Fruit fly (Drosophila melanogaster) whole organism, embryonic: ENCODE results near the gene CG2931.
A peak's percentile ranks its signal among the peaks of the same experiment; 100 is the strongest.

ENCODE experiments used
- Bgb ChIP-seq: fragments of 200-800 bp; sonication (Bioruptor generic); IDR thresholded peaks from 2 replicates; pipeline ENCODE4 v1.3.6; 2022; ENCODE audit warnings: missing biosample characterization, missing genetic modification characterization; ENCODE audit not compliant: partially characterized antibody
- CG12104 ChIP-seq: fragments of 200-800 bp; sonication (Bioruptor generic); optimal IDR thresholded peaks from 3 replicates; lab custom pipeline; 2016; ENCODE audit warnings: missing biosample characterization, missing genetic modification characterization
- CG12219 ChIP-seq: fragments of 200-800 bp; sonication (Bioruptor generic); optimal IDR thresholded peaks from 3 replicates; lab custom pipeline; 2018; ENCODE audit warnings: missing biosample characterization, mild to moderate bottlenecking, missing genetic modification characterization
- CG12236 ChIP-seq: fragments of 200-800 bp; sonication (Bioruptor generic); optimal IDR thresholded peaks from 2 replicates; lab custom pipeline; 2016; ENCODE audit warnings: missing biosample characterization, missing genetic modification characterization
- CG12299 ChIP-seq: fragments of 200-800 bp; sonication (Bioruptor generic); optimal IDR thresholded peaks from 2 replicates; lab custom pipeline; 2018; ENCODE audit warnings: missing biosample characterization, mild to moderate bottlenecking, missing genetic modification characterization
- CG12391 ChIP-seq: fragments of 200-800 bp; sonication (Bioruptor generic); optimal IDR thresholded peaks from 3 replicates; lab custom pipeline; 2018; ENCODE audit warnings: missing biosample characterization, mild to moderate bottlenecking, missing genetic modification characterization, moderate library complexity
- CG12659 ChIP-seq: fragments of 200-800 bp; sonication (Bioruptor generic); optimal IDR thresholded peaks from 3 replicates; lab custom pipeline; 2017; ENCODE audit warnings: mild to moderate bottlenecking, missing biosample characterization, missing genetic modification reagents, missing genetic modification characterization
- CG13287 ChIP-seq: fragments of 200-800 bp; sonication (Bioruptor generic); IDR thresholded peaks from 2 replicates; pipeline ENCODE4 v1.3.6; 2022; ENCODE audit warnings: missing biosample characterization, missing genetic modification characterization; ENCODE audit not compliant: partially characterized antibody
- CG14710 ChIP-seq: fragments of 200-800 bp; sonication (Bioruptor generic); optimal IDR thresholded peaks from 3 replicates; lab custom pipeline; 2019; ENCODE audit warnings: missing biosample characterization, mild to moderate bottlenecking, missing genetic modification characterization, moderate library complexity
- CG15073 ChIP-seq: fragments of 200-800 bp; sonication (Bioruptor generic); optimal IDR thresholded peaks from 2 replicates; lab custom pipeline; 2016; ENCODE audit warnings: missing biosample characterization, missing genetic modification characterization
- CG15479 ChIP-seq: fragments of 200-800 bp; sonication (Bioruptor generic); optimal IDR thresholded peaks from 3 replicates; lab custom pipeline; 2019; ENCODE audit warnings: missing biosample characterization, mild to moderate bottlenecking, missing genetic modification characterization, moderate library complexity
- CG2116 ChIP-seq: fragments of 200-800 bp; sonication (Bioruptor generic); optimal IDR thresholded peaks from 3 replicates; lab custom pipeline; 2018; ENCODE audit warnings: missing biosample characterization, mild to moderate bottlenecking, missing genetic modification characterization
- CG2712 ChIP-seq: fragments of 200-800 bp; optimal IDR thresholded peaks from 3 replicates; lab custom pipeline; 2019; ENCODE audit warnings: missing biosample characterization, mild to moderate bottlenecking, missing genetic modification characterization, moderate library complexity
- CG3281 ChIP-seq: fragments of 200-800 bp; sonication (Bioruptor generic); optimal IDR thresholded peaks from 3 replicates; lab custom pipeline; 2017; ENCODE audit warnings: missing biosample characterization, mild to moderate bottlenecking, missing genetic modification characterization
- CG34224 ChIP-seq: fragments of 200-800 bp; sonication (Bioruptor generic); IDR thresholded peaks from 3 replicates; pipeline ENCODE4 v1.3.6; 2022; ENCODE audit warnings: missing biosample characterization, missing genetic modification characterization; ENCODE audit not compliant: partially characterized antibody
- CG34376 ChIP-seq: fragments of 200-800 bp; sonication (Bioruptor generic); optimal IDR thresholded peaks from 2 replicates; lab custom pipeline; 2018; ENCODE audit warnings: missing biosample characterization, mild to moderate bottlenecking, missing genetic modification characterization
- CG5245 ChIP-seq: fragments of 200-800 bp; sonication (Bioruptor generic); optimal IDR thresholded peaks from 3 replicates; lab custom pipeline; 2016; ENCODE audit warnings: missing biosample characterization, missing genetic modification characterization
- CG9797 ChIP-seq: fragments of 200-800 bp; sonication (Bioruptor generic); optimal IDR thresholded peaks from 3 replicates; lab custom pipeline; 2018; ENCODE audit warnings: missing biosample characterization, mild to moderate bottlenecking, missing genetic modification characterization
- CG9932 ChIP-seq: fragments of 200-800 bp; sonication (Bioruptor generic); IDR thresholded peaks from 2 replicates; pipeline ENCODE4 v1.3.6; 2022; ENCODE audit warnings: missing biosample characterization, missing genetic modification characterization
- CoRest ChIP-seq: fragments of 200-800 bp; sonication (Bioruptor generic); optimal IDR thresholded peaks from 3 replicates; lab custom pipeline; 2018; ENCODE audit warnings: missing biosample characterization, mild to moderate bottlenecking, missing genetic modification characterization, moderate library complexity
- Dll ChIP-seq: fragments of 200-800 bp; sonication (Bioruptor generic); IDR thresholded peaks from 4 replicates; pipeline ENCODE4 v1.3.6; 2022; ENCODE audit warnings: missing biosample characterization, missing genetic modification characterization; ENCODE audit not compliant: partially characterized antibody
- Dref ChIP-seq: fragments of 200-800 bp; sonication (Bioruptor generic); IDR thresholded peaks from 2 replicates; pipeline ENCODE4 v1.3.6; 2022; ENCODE audit warnings: missing biosample characterization, missing genetic modification characterization
- Elba2 ChIP-seq: fragments of 200-800 bp; sonication (Bioruptor generic); optimal IDR thresholded peaks from 3 replicates; lab custom pipeline; 2016; ENCODE audit warnings: missing biosample characterization, missing genetic modification characterization
- Ets65A ChIP-seq: fragments of 200-800 bp; sonication (Bioruptor generic); peaks from one replicate; lab custom pipeline; 2016; ENCODE audit warnings: missing biosample characterization, missing genetic modification characterization
- HLH3B ChIP-seq: fragments of 200-800 bp; sonication (Bioruptor generic); IDR thresholded peaks from 2 replicates; pipeline ENCODE4 v1.3.6; 2022; ENCODE audit warnings: missing biosample characterization, missing genetic modification characterization
- Hmx ChIP-seq: fragments of 200-800 bp; sonication (Bioruptor generic); optimal IDR thresholded peaks from 2 replicates; lab custom pipeline; 2016; ENCODE audit warnings: missing biosample characterization, missing genetic modification characterization
- Mrtf ChIP-seq: fragments of 200-800 bp; sonication (Bioruptor generic); IDR thresholded peaks from 3 replicates; pipeline ENCODE4 v1.3.6; 2022; ENCODE audit warnings: missing biosample characterization, missing genetic modification characterization
- Pdp1 ChIP-seq, 2 experiments: fragments of 200-800 bp; sonication (Bioruptor generic); optimal IDR thresholded peaks; 3 replicates each; lab custom pipeline; 2016; ENCODE audit warnings: missing biosample characterization in 2 of 2, missing genetic modification characterization in 2 of 2, mild to moderate bottlenecking in 1 of 2, moderate library complexity in 1 of 2
- Side ChIP-seq: fragments of 200-800 bp; sonication (Bioruptor generic); optimal IDR thresholded peaks from 2 replicates; lab custom pipeline; 2016; ENCODE audit warnings: missing biosample characterization, missing genetic modification characterization
- Sry-δ ChIP-seq: fragments of 200-800 bp; sonication (Bioruptor generic); optimal IDR thresholded peaks from 2 replicates; lab custom pipeline; 2016; ENCODE audit warnings: missing biosample characterization, missing genetic modification characterization
- Usf ChIP-seq: fragments of 200-800 bp; sonication (Bioruptor generic); optimal IDR thresholded peaks from 2 replicates; lab custom pipeline; 2017; ENCODE audit warnings: missing genotype, missing biosample characterization, missing genetic modification characterization
- YL-1 ChIP-seq: fragments of 200-800 bp; sonication (Bioruptor generic); optimal IDR thresholded peaks from 3 replicates; lab custom pipeline; 2017; ENCODE audit warnings: missing biosample characterization, mild to moderate bottlenecking, missing genetic modification characterization
- ato ChIP-seq: fragments of 200-800 bp; sonication (Bioruptor generic); IDR thresholded peaks from 2 replicates; pipeline ENCODE4 v1.3.6; 2022; ENCODE audit warnings: missing biosample characterization, missing genetic modification characterization; ENCODE audit not compliant: partially characterized antibody
- btn ChIP-seq: fragments of 200-800 bp; sonication (Bioruptor generic); optimal IDR thresholded peaks from 2 replicates; lab custom pipeline; 2016; ENCODE audit warnings: missing biosample characterization, missing genetic modification characterization
- ci ChIP-seq: fragments of 200-800 bp; sonication (Bioruptor generic); IDR thresholded peaks from 3 replicates; pipeline ENCODE4 v1.3.6; 2022; ENCODE audit warnings: missing biosample characterization, missing genetic modification characterization
- dm ChIP-seq: fragments of 200-800 bp; sonication (Bioruptor generic); optimal IDR thresholded peaks from 3 replicates; lab custom pipeline; 2016; ENCODE audit warnings: missing biosample characterization, missing genetic modification characterization
- exex ChIP-seq: fragments of 200-800 bp; sonication (Bioruptor generic); optimal IDR thresholded peaks from 4 replicates; lab custom pipeline; 2018; ENCODE audit warnings: missing biosample characterization, mild to moderate bottlenecking, missing genetic modification characterization, moderate library complexity
- fu2 ChIP-seq: fragments of 200-800 bp; sonication (Bioruptor generic); optimal IDR thresholded peaks from 2 replicates; lab custom pipeline; 2016; ENCODE audit warnings: missing biosample characterization, missing genetic modification characterization
- grn ChIP-seq: fragments of 200-800 bp; sonication (Bioruptor generic); optimal IDR thresholded peaks from 3 replicates; lab custom pipeline; 2017; ENCODE audit warnings: missing biosample characterization, missing genetic modification characterization
- kah ChIP-seq: fragments of 200-800 bp; sonication (Bioruptor generic); optimal IDR thresholded peaks from 2 replicates; lab custom pipeline; 2018; ENCODE audit warnings: missing biosample characterization, mild to moderate bottlenecking, missing genetic modification characterization
- mirr ChIP-seq: fragments of 200-800 bp; sonication (Bioruptor generic); optimal IDR thresholded peaks from 3 replicates; lab custom pipeline; 2018; ENCODE audit warnings: missing biosample characterization, mild to moderate bottlenecking, missing genetic modification characterization
- nerfin-2 ChIP-seq: fragments of 200-800 bp; sonication (Bioruptor generic); IDR thresholded peaks from 2 replicates; pipeline ENCODE4 v1.3.6; 2022; ENCODE audit warnings: missing biosample characterization, missing genetic modification characterization; ENCODE audit not compliant: partially characterized antibody
- otp ChIP-seq: fragments of 200-800 bp; sonication (Bioruptor generic); IDR thresholded peaks from 3 replicates; pipeline ENCODE4, ENCODE4 v1.3.6; 2022; ENCODE audit warnings: missing biosample characterization, missing genetic modification characterization
- pnt ChIP-seq: fragments of 200-800 bp; sonication (Bioruptor generic); optimal IDR thresholded peaks from 3 replicates; lab custom pipeline; 2016; ENCODE audit warnings: missing biosample characterization, missing genetic modification characterization
- pzg ChIP-seq: fragments of 200-800 bp; sonication (Bioruptor generic); optimal IDR thresholded peaks from 3 replicates; lab custom pipeline; 2018; ENCODE audit warnings: missing biosample characterization, mild to moderate bottlenecking, missing genetic modification characterization, moderate library complexity
- so ChIP-seq: fragments of 200-800 bp; sonication (Bioruptor generic); IDR thresholded peaks from 3 replicates; pipeline ENCODE4 v1.3.6; 2022; ENCODE audit warnings: missing biosample characterization, missing genetic modification characterization
- sob ChIP-seq: fragments of 200-800 bp; sonication (Bioruptor generic); IDR thresholded peaks from 2 replicates; pipeline ENCODE4 v1.3.6; 2022; ENCODE audit warnings: missing biosample characterization, missing genetic modification characterization
- stwl ChIP-seq: fragments of 200-800 bp; sonication (Bioruptor generic); optimal IDR thresholded peaks from 3 replicates; lab custom pipeline; 2018; ENCODE audit warnings: missing biosample characterization, mild to moderate bottlenecking, missing genetic modification characterization, moderate library complexity
- tx ChIP-seq: fragments of 200-800 bp; sonication (Bioruptor generic); optimal IDR thresholded peaks from 2 replicates; lab custom pipeline; 2016; ENCODE audit warnings: missing biosample characterization, missing genetic modification characterization
- unc-4 ChIP-seq: fragments of 200-800 bp; sonication (Bioruptor generic); IDR thresholded peaks from 2 replicates; pipeline ENCODE4 v1.3.6; 2022; ENCODE audit warnings: missing biosample characterization, missing genetic modification characterization; ENCODE audit not compliant: partially characterized antibody

Gene CG2931

dm6 chr3R:5564775-5565190 is 3.6 kb downstream of the CG2931 start, which contains the start of the genes CG14671 and CG12746 (continued):
- TF ChIP-seq mirr (GFP tag; lab: Kevin White, UChicago): peak; percentile 22
- TF ChIP-seq Elba2: peak; percentile 7
- TF ChIP-seq Ets65A: no peak
- peak; percentile 63 for TF ChIP-seq pzg
- TF ChIP-seq CG12236 (GFP tag; lab: Kevin White, UChicago): no peak
- no peak for TF ChIP-seq CG12219 (GFP tag; lab: Kevin White, UChicago)
- TF ChIP-seq CG15073 (GFP tag; lab: Kevin White, UChicago): no peak
- no peak for TF ChIP-seq CG5245
- TF ChIP-seq Dref (GFP tag; lab: Robert Waterston, UW): peak; percentile 81
- 0 out of 2 replicates have a peak, but pooled peaks have one; percentile 41 for TF ChIP-seq unc-4 (GFP tag; lab: Robert Waterston, UW)
- no peak for TF ChIP-seq fu2
- peak; percentile 31 for TF ChIP-seq CG34376 (GFP tag; lab: Kevin White, UChicago)
- TF ChIP-seq CG2116 (GFP tag; lab: Kevin White, UChicago): peak; percentile 78
- 0 out of 2 replicates have a peak, but pooled peaks have one; percentile 19 for TF ChIP-seq ato (GFP tag; lab: Robert Waterston, UW)
- TF ChIP-seq otp: 0 out of 3 replicates have a peak, but pooled peaks have one; percentile 7
- TF ChIP-seq CG3281 (GFP tag; lab: Kevin White, UChicago): peak; percentile 99
- peak; percentile 38 for TF ChIP-seq YL-1
- no peak for TF ChIP-seq so (GFP tag; lab: Robert Waterston, UW)
- no peak for TF ChIP-seq CG9932 (GFP tag; lab: Robert Waterston, UW)
- no peak for TF ChIP-seq Hmx (GFP tag; lab: Kevin White, UChicago)
- TF ChIP-seq tx (GFP tag; lab: Kevin White, UChicago): peak; percentile 14
- TF ChIP-seq CG14710 (tag; lab: Kevin White, UChicago): peak; percentile 18
- TF ChIP-seq btn (GFP tag; lab: Kevin White, UChicago): no peak
- TF ChIP-seq Side: no peak
- peak; percentile 23 for TF ChIP-seq exex
- TF ChIP-seq nerfin-2 (GFP tag; lab: Robert Waterston, UW): peak; percentile 36; the same call in 1 of the 2 replicates
- peak; percentile 51; the same call in 2 of the 4 replicates for TF ChIP-seq Dll
- TF ChIP-seq CG13287: peak; percentile 53
- TF ChIP-seq Usf: no peak
- TF ChIP-seq CG2712 (tag; lab: Kevin White, UChicago): peak; percentile 39
- TF ChIP-seq CG12299 (tag; lab: Kevin White, UChicago): peak; percentile 22
- no peak for TF ChIP-seq CG12391
- TF ChIP-seq CG34224 (GFP tag; lab: Robert Waterston, UW): 0 out of 3 replicates have a peak, but pooled peaks have one; percentile 27
- TF ChIP-seq Bgb: peak; percentile 20; the same call in 1 of the 2 replicates
- peak; percentile 4 for TF ChIP-seq Sry-δ (GFP tag; lab: Kevin White, UChicago)
- TF ChIP-seq Pdp1 (GFP tag; optimal IDR thresholded peaks at IDR 0.05; lab: Kevin White, UChicago): peak in 1 of 2 experiments; percentile 18
- peak; percentile 44 for TF ChIP-seq grn (GFP tag; lab: Kevin White, UChicago)
- peak; percentile 39 for TF ChIP-seq kah (GFP tag; lab: Kevin White, UChicago)
- peak; percentile 55; the same call in 1 of the 3 replicates for TF ChIP-seq ci
- no peak for TF ChIP-seq CG12104 (GFP tag; lab: Kevin White, UChicago)
- TF ChIP-seq sob (GFP tag; lab: Robert Waterston, UW): no peak
- TF ChIP-seq CoRest: peak; percentile 13
- peak; percentile 35 for TF ChIP-seq stwl (tag; lab: Kevin White, UChicago)
- TF ChIP-seq Mrtf: 0 out of 3 replicates have a peak, but pooled peaks have one; percentile 26
- TF ChIP-seq dm (GFP tag; lab: Kevin White, UChicago): peak; percentile 19
- TF ChIP-seq pnt (GFP tag; lab: Kevin White, UChicago): no peak
- TF ChIP-seq CG9797 (GFP tag; lab: Kevin White, UChicago): peak; percentile 30
- peak; percentile 57 for TF ChIP-seq CG15479 (GFP tag; lab: Kevin White, UChicago)
- TF ChIP-seq HLH3B: no peak
- TF ChIP-seq CG12659 (GFP tag; lab: Kevin White, UChicago): peak; percentile 15
